Worm (Caenorhabditis elegans) whole organism, mixed stage, embryonic: ENCODE results near the gene cyp-32B1.

Experiments used
- bed-3 ChIP-seq: fragments of 200-800 bp; sonication (Bioruptor generic); optimal IDR thresholded peaks from 3 replicates; lab custom pipeline; 2018; ENCODE audit warnings: mild to moderate bottlenecking, missing genetic modification characterization, moderate library complexity, missing compliant biosample characterization
- ceh-39 ChIP-seq: fragments of 150-350 bp; optimal IDR thresholded peaks from 2 replicates; lab custom pipeline; 2014; ENCODE audit warnings: missing biosample characterization, missing genetic modification characterization
- elt-1 ChIP-seq: sonication (generic microtip); optimal IDR thresholded peaks from 2 replicates; lab custom pipeline; 2017; ENCODE audit warnings: missing genetic modification characterization, mild to moderate bottlenecking, missing compliant biosample characterization, antibody characterized with exemption, moderate library complexity, borderline replicate concordance; ENCODE audit not compliant: insufficient read depth
- lin-13 ChIP-seq: fragments of 150-350 bp; optimal IDR thresholded peaks from 2 replicates; lab custom pipeline; 2014; ENCODE audit warnings: missing biosample characterization, missing genetic modification characterization
- nhr-2 ChIP-seq: fragments of 150-350 bp; optimal IDR thresholded peaks from 2 replicates; lab custom pipeline; 2014; ENCODE audit warnings: missing biosample characterization, missing genetic modification characterization
- nhr-28 ChIP-seq: fragments of 150-350 bp; optimal IDR thresholded peaks from 2 replicates; lab custom pipeline; 2014; ENCODE audit warnings: missing biosample characterization, missing genetic modification characterization
- snpc-4 ChIP-seq: fragments of 150-350 bp; optimal IDR thresholded peaks from 2 replicates; lab custom pipeline; 2014; ENCODE audit warnings: missing biosample characterization, missing genetic modification characterization
- ztf-11 ChIP-seq: fragments of 150-350 bp; optimal IDR thresholded peaks from 2 replicates; lab custom pipeline; 2014; ENCODE audit warnings: missing biosample characterization, missing genetic modification characterization

DNA sequence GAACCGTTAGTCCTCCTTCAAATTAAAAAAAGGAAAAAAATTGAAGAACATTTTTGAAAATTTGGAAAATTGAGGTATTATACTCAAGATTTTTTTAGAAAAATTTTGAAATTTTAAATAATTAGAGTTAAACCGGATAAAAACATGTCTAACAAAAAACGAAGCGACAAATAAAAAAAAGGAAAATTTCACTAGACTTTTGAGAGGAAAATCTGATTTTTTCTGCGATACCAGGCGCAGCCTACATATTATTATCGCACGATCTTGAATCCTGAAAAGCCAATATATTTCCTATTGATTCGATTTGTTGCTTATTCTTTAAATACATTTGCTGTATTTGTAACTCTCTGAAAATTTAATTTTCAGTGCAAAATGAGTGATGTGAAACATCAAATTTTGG lies 14.1 kb upstream of the cyp-32B1 start, which contains the start of gene nstp-8:
- TF ChIP-seq bed-3 (GFP tag; lab: Kevin White, UChicago) (no peak), elt-1 (tag; lab: Kevin White, UChicago) (no peak), snpc-4 (tag; lab: Kevin White, UChicago) (no peak), nhr-28 (no peak), nhr-2 (no peak), ceh-39 (no peak), lin-13 (tag; lab: Kevin White, UChicago) (no peak), ztf-11 (tag; lab: Kevin White, UChicago) (no peak)
